Worm (Caenorhabditis elegans): ENCODE results near the gene ttr-34.

Gene ttr-34

DNA sequence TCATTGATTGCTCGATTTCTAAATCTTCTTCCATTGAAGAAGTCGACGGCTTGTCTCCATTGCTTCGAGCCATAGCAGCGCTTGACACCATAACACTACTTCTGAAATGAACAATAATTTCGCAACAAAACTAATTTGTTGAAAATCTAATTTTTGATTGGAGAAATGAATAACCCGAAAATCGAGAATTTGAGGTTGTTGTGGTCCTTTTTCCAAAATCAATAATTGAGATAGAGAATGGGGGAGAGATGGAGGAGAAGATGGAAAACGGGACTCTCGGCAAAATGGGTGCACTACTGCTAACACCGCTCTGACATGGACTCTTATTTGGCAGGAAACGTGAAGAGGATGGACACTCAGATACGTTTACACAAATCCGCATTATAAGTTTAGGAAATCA is 17.4 kb upstream of the ttr-34 start, which contains the start of gene snx-17:
Gene snx-17 (minus strand): TSS at position 101 of the 400 bp plus-strand sequence.
- TF ChIP-seq pax-3 (tag; optimal IDR thresholded peaks at IDR 0.05), result no peak
- no peak for TF ChIP-seq mef-2 (tag; optimal IDR thresholded peaks at IDR 0.05)
- TF ChIP-seq tbx-2 (tag; optimal IDR thresholded peaks at IDR 0.05), result no peak
- TF ChIP-seq C04F5.9 (tag; optimal IDR thresholded peaks at IDR 0.05), result no peak
- no peak for TF ChIP-seq fkh-8 (tag; optimal IDR thresholded peaks at IDR 0.05)

DNA sequence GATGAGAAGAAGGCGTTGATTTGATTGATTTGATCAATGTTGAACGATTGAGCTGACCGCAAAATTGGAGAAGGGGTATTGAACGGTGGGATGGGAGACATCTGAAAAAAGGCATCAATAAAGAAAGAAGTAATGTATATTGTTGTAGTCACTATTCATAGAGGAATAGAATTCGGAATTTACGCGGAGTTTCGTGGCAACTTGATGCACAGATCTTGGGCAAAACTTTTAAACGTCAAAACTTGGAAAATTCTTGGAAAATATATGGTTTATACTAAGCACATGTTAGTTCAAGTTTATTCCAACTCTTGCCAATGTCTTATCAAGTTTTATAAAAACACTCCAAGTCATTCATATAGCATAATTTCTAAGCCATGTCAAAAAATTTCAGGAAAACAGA is 13.2 kb upstream of the ttr-34 start, which contains the start of gene F17H10.4:
Gene F17H10.4 (minus strand): TSS at position 101 of the 400 bp plus-strand sequence.
- no peak for TF ChIP-seq ceh-90 (tag; optimal IDR thresholded peaks at IDR 0.05)
- TF ChIP-seq nhr-28 (tag; optimal IDR thresholded peaks at IDR 0.05), result no peak
- TF ChIP-seq C04F5.9 (tag; optimal IDR thresholded peaks at IDR 0.05), result no peak
- no peak for TF ChIP-seq lin-14 (GFP tag; optimal IDR thresholded peaks at IDR 0.05)
- TF ChIP-seq pax-3 (tag; optimal IDR thresholded peaks at IDR 0.05), result no peak
- TF ChIP-seq nhr-77 (tag; optimal IDR thresholded peaks at IDR 0.05), result no peak
- TF ChIP-seq ceh-88 (GFP tag; IDR thresholded peaks at IDR 0.05), result no peak
- no peak for TF ChIP-seq ztf-11 (tag; optimal IDR thresholded peaks at IDR 0.05)
- TF ChIP-seq pqm-1 (tag; optimal IDR thresholded peaks at IDR 0.05), result no peak
- TF ChIP-seq lir-3 (tag; optimal IDR thresholded peaks at IDR 0.05; ENCODE audit: poor library complexity), result no peak
- TF ChIP-seq unc-62 (GFP tag; optimal IDR thresholded peaks at IDR 0.05), result no peak
- TF ChIP-seq hlh-17 (GFP tag; optimal IDR thresholded peaks at IDR 0.05; ENCODE audit: borderline replicate concordance), result no peak
- TF ChIP-seq nhr-19 (GFP tag; conservative IDR thresholded peaks at IDR 0.05), result no peak
- no peak for TF ChIP-seq nhr-71 (tag; optimal IDR thresholded peaks at IDR 0.05)
- no peak for TF ChIP-seq ztf-4 (tag; optimal IDR thresholded peaks at IDR 0.05)
- TF ChIP-seq nhr-84 (tag; optimal IDR thresholded peaks at IDR 0.05), result no peak

DNA sequence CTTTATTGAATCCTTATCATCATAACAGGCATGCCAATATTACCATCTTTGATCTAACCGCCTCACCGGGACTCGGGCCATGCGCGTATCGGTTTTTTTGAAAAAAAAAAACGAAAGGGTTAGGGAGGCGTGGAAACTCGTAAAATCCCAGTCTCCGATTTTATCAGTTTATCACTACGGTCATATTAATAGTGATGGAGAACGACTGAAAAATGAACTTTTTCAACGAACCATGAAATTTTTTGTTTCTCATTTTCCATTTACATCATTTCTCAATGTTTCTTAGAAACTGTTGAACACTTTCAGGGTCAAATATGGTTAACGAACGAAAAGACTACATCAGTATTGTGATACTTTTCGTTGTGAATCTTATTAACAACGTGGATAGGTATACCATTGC is 9.6 kb upstream of the ttr-34 start, which contains the start of gene spin-3:
Gene spin-3 (plus strand): TSS at position 301 of the 400 bp plus-strand sequence.
- TF ChIP-seq sup-37 (GFP tag; optimal IDR thresholded peaks at IDR 0.05) (no peak), snpc-4 (tag; optimal IDR thresholded peaks at IDR 0.05) (no peak), pax-3 (tag; optimal IDR thresholded peaks at IDR 0.05) (no peak), nhr-19 (GFP tag; conservative IDR thresholded peaks at IDR 0.05) (no peak), C34B4.2 (tag; optimal IDR thresholded peaks at IDR 0.05) (no peak), zag-1 (tag; optimal IDR thresholded peaks at IDR 0.05) (no peak), lin-14 (GFP tag; optimal IDR thresholded peaks at IDR 0.05) (no peak), lin-35 (GFP tag; optimal IDR thresholded peaks at IDR 0.05) (no peak), nhr-20 (tag; optimal IDR thresholded peaks at IDR 0.05) (no peak), ama-1 (optimal IDR thresholded peaks at IDR 0.05) (no peak), mep-1 (tag; optimal IDR thresholded peaks at IDR 0.05) (no peak), F16B12.6 (tag; optimal IDR thresholded peaks at IDR 0.05) (no peak), hpl-2 (GFP tag; optimal IDR thresholded peaks at IDR 0.05) (no peak), aly-2 (tag; optimal IDR thresholded peaks at IDR 0.05) (no peak), fkh-8 (tag; optimal IDR thresholded peaks at IDR 0.05) (no peak)

DNA sequence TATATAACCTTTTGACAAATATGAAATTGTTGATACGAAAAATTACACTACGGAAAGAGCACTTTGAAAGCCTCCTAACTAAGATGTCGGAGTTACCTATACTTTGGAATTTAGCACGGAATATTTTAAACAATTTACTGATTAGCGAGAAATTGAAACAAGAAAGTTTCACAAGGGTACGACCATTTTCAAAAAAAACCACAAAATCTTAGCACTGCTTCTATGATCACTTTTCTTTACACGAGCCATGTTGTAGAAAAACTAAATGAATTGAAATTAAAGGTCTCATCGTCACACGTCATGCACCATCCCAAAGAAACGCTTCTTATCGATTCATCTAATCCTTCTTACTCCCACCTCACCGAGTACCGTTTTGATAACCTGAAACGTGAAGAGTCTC is 4.8 kb upstream of the ttr-34 start, which contains the start of gene F09A5.2:
Gene F09A5.2 (plus strand): TSS at position 301 of the 400 bp plus-strand sequence.
- TF ChIP-seq vab-15 (tag; optimal IDR thresholded peaks at IDR 0.05) (no peak), sup-37 (GFP tag; optimal IDR thresholded peaks at IDR 0.05) (no peak), blmp-1 (tag; optimal IDR thresholded peaks at IDR 0.05) (no peak), lsy-2 (tag; optimal IDR thresholded peaks at IDR 0.05) (no peak), elt-2 (tag; optimal IDR thresholded peaks at IDR 0.05) (peak; percentile 27)

DNA sequence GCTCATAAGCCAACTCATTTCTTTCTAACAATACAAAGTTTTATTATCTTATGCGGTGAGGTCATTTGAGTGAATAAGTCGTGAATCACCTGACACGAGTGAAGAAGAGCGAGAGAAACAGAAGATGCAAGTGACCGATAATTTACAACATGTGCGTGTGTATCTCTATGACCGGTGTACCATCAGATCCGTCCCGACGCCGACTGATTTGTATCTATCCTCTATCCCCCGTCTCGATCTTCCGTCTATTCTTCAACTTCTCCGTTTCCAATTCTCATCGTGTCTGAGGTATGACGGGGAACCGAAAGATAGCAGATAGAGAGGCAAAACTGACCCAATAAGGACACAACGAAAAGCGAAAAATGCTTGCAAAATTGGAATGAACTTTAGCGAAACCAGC is 1.8 kb downstream of the ttr-34 start, which contains the start of gene F09A5.3:
Gene F09A5.3 (plus strand): TSS at position 162 of the 400 bp plus-strand sequence.
- TF ChIP-seq nhr-19 (GFP tag; conservative IDR thresholded peaks at IDR 0.05) (peak; percentile 66), lin-15B (tag; optimal IDR thresholded peaks at IDR 0.05) (no peak), snpc-4 (tag; optimal IDR thresholded peaks at IDR 0.05) (no peak), dpl-1 (GFP tag; optimal IDR thresholded peaks at IDR 0.05) (peak in 1 of 3 experiments; percentile 1), mdl-1 (tag; optimal IDR thresholded peaks at IDR 0.05) (peak in 1 of 2 experiments; percentile 85), unc-86 (tag; optimal IDR thresholded peaks at IDR 0.05) (no peak), lin-13 (GFP tag; optimal IDR thresholded peaks at IDR 0.05) (peak; percentile 32), elt-3 (tag; optimal IDR thresholded peaks at IDR 0.05) (peak in 2 of 6 experiments; percentile 72 to 80), efl-1 (optimal IDR thresholded peaks at IDR 0.05) (no peak), efl-1 (GFP tag; optimal IDR thresholded peaks at IDR 0.05 in 1 of 2) (peak in 1 of 2 experiments; percentile 91), zag-1 (tag; optimal IDR thresholded peaks at IDR 0.05) (no peak), nhr-90 (tag; optimal IDR thresholded peaks at IDR 0.05; ENCODE audit: poor library complexity) (peak; percentile 81), blmp-1 (tag; optimal IDR thresholded peaks at IDR 0.05) (peak; percentile 88), sptf-1 (tag; optimal IDR thresholded peaks at IDR 0.05) (no peak), mep-1 (tag; optimal IDR thresholded peaks at IDR 0.05) (peak; percentile 74), fkh-8 (tag; optimal IDR thresholded peaks at IDR 0.05) (no peak), nhr-47 (tag; optimal IDR thresholded peaks at IDR 0.05) (peak; percentile 41), ztf-4 (tag; optimal IDR thresholded peaks at IDR 0.05) (peak; percentile 55), unc-130 (tag; optimal IDR thresholded peaks at IDR 0.05) (peak; percentile 41)
